Fruit fly (Drosophila melanogaster) whole organism, wandering third instar larva: Measurements from ENCODE around the gene CG46383.

Experiments
- Abd-B ChIP-seq: fragments of >200 bp; optimal IDR thresholded peaks from 2 replicates; lab custom pipeline; 2017; ENCODE audit warnings: missing biosample characterization, missing genetic modification characterization
- CG32264 ChIP-seq: fragments of 200-800 bp; sonication (Bioruptor generic); optimal IDR thresholded peaks from 2 replicates; lab custom pipeline; 2016; ENCODE audit warnings: missing biosample characterization, missing genetic modification characterization
- CrebA ChIP-seq: fragments of 200-800 bp; sonication (Bioruptor generic); optimal IDR thresholded peaks from 2 replicates; lab custom pipeline; 2016; ENCODE audit warnings: missing biosample characterization, mild to moderate bottlenecking, missing genetic modification characterization, borderline replicate concordance
- Dfd ChIP-seq: fragments of >200 bp; optimal IDR thresholded peaks from 2 replicates; lab custom pipeline; 2017; ENCODE audit warnings: missing biosample characterization, missing genetic modification characterization
- Dif ChIP-seq: fragments of 200-275, 200-300 bp; sonication (Bioruptor generic); optimal IDR thresholded peaks from 2 replicates; lab custom pipeline; 2018; ENCODE audit warnings: missing biosample characterization, missing genetic modification characterization; ENCODE audit not compliant: partially characterized antibody
- GATAd ChIP-seq: sonication (Bioruptor generic); optimal IDR thresholded peaks from 2 replicates; lab custom pipeline; 2016; ENCODE audit warnings: missing biosample characterization, missing genetic modification characterization
- HLH106 ChIP-seq: fragments of 200-800 bp; optimal IDR thresholded peaks from 3 replicates; lab custom pipeline; 2019; ENCODE audit warnings: missing biosample characterization, mild to moderate bottlenecking, missing genetic modification characterization, moderate library complexity
- Hr78 ChIP-seq: fragments of >200 bp; optimal IDR thresholded peaks from 2 replicates; lab custom pipeline; 2017; ENCODE audit warnings: missing biosample characterization, missing genetic modification characterization
- Hr83 ChIP-seq: fragments of 200-300 bp; sonication (Bioruptor generic); optimal IDR thresholded peaks from 2 replicates; lab custom pipeline; 2016; ENCODE audit warnings: missing biosample characterization, mild to moderate bottlenecking, missing genetic modification characterization, moderate library complexity; ENCODE audit not compliant: poor library complexity, severe bottlenecking
- Jra ChIP-seq: sonication (Bioruptor generic); optimal IDR thresholded peaks from 2 replicates; lab custom pipeline; 2016; ENCODE audit warnings: missing biosample characterization, missing genetic modification characterization
- Mio ChIP-seq: sonication (Bioruptor generic); optimal IDR thresholded peaks from 2 replicates; lab custom pipeline; 2016; ENCODE audit warnings: missing biosample characterization, missing genetic modification characterization
- Myc ChIP-seq: fragments of >200 bp; optimal IDR thresholded peaks from 2 replicates; lab custom pipeline; 2017
- N ChIP-seq: fragments of >200 bp; optimal IDR thresholded peaks from 2 replicates; lab custom pipeline; 2018; ENCODE audit warnings: missing biosample characterization, missing external identifiers, missing genetic modification characterization
- OdsH ChIP-seq: fragments of 200-800 bp; sonication (Bioruptor generic); optimal IDR thresholded peaks from 2 replicates; lab custom pipeline; 2016; ENCODE audit warnings: missing biosample characterization, mild to moderate bottlenecking, missing genetic modification characterization
- Vsx2 ChIP-seq: fragments of 200-300, 225-300 bp; sonication (Bioruptor generic); optimal IDR thresholded peaks from 2 replicates; lab custom pipeline; 2018; ENCODE audit warnings: missing biosample characterization, missing genetic modification characterization; ENCODE audit not compliant: partially characterized antibody
- br ChIP-seq: fragments of 200-800 bp; sonication (Bioruptor generic); optimal IDR thresholded peaks from 2 replicates; lab custom pipeline; 2016; ENCODE audit warnings: missing biosample characterization, missing genetic modification characterization
- dl ChIP-seq, 2 experiments: fragments of 175-275, 200-275 bp in 1 of 2; fragments of 200-275 bp in 1 of 2; sonication (Bioruptor generic); optimal IDR thresholded peaks; lab custom pipeline; 2018; ENCODE audit warnings: mild to moderate bottlenecking in 2 of 2, missing biosample characterization in 2 of 2, missing genetic modification characterization in 2 of 2, moderate library complexity in 2 of 2; ENCODE audit not compliant: partially characterized antibody in 2 of 2, insufficient read depth in 1 of 2
- dmrt93B ChIP-seq: fragments of 200-800 bp; sonication (Bioruptor generic); optimal IDR thresholded peaks from 2 replicates; lab custom pipeline; 2018; ENCODE audit warnings: missing biosample characterization, mild to moderate bottlenecking, missing genetic modification characterization
- ey ChIP-seq: fragments of 200-800 bp; sonication (Bioruptor generic); optimal IDR thresholded peaks from 2 replicates; lab custom pipeline; 2016; ENCODE audit warnings: missing biosample characterization, missing genetic modification characterization
- foxo ChIP-seq, 2 experiments: fragments of 200-800 bp; sonication (Bioruptor generic); optimal IDR thresholded peaks; 2 replicates in 1 of 2; 3 replicates in 1 of 2; lab custom pipeline; 2016 to 2017; ENCODE audit warnings: missing biosample characterization in 2 of 2, missing genetic modification characterization in 2 of 2
- fru ChIP-seq: fragments of 200-800 bp; sonication (Bioruptor generic); optimal IDR thresholded peaks from 3 replicates; lab custom pipeline; 2016; ENCODE audit warnings: missing biosample characterization, mild to moderate bottlenecking, missing genetic modification characterization
- h ChIP-seq: fragments of 200-800 bp; sonication (Bioruptor generic); optimal IDR thresholded peaks from 3 replicates; lab custom pipeline; 2016; ENCODE audit warnings: missing biosample characterization, mild to moderate bottlenecking, missing genetic modification characterization
- jim ChIP-seq: fragments of 175-275, 200-325 bp; sonication (Bioruptor generic); optimal IDR thresholded peaks from 2 replicates; lab custom pipeline; 2016; ENCODE audit warnings: missing biosample characterization, mild to moderate bottlenecking, missing genetic modification characterization
- lola ChIP-seq: fragments of >200 bp; optimal IDR thresholded peaks from 2 replicates; lab custom pipeline; 2017; ENCODE audit warnings: missing biosample characterization, missing genetic modification characterization
- pan ChIP-seq: fragments of >200 bp; optimal IDR thresholded peaks from 2 replicates; lab custom pipeline; 2017
- psq ChIP-seq: fragments of 200-800 bp; sonication (Bioruptor generic); optimal IDR thresholded peaks from 3 replicates; lab custom pipeline; 2017; ENCODE audit warnings: missing biosample characterization, mild to moderate bottlenecking, missing genetic modification characterization, moderate library complexity
- rgr ChIP-seq: fragments of 200-800 bp; sonication (Bioruptor generic); optimal IDR thresholded peaks from 3 replicates; lab custom pipeline; 2016; ENCODE audit warnings: missing biosample characterization, mild to moderate bottlenecking, missing genetic modification characterization
- sage ChIP-seq: fragments of 200-800 bp; sonication (Bioruptor generic); optimal IDR thresholded peaks from 2 replicates; lab custom pipeline; 2016; ENCODE audit warnings: missing biosample characterization, mild to moderate bottlenecking, missing genetic modification characterization
- sv ChIP-seq: fragments of 200-800 bp; sonication (Bioruptor generic); optimal IDR thresholded peaks from 3 replicates; lab custom pipeline; 2016; ENCODE audit warnings: missing biosample characterization, missing genetic modification characterization
- tai ChIP-seq: sonication (Bioruptor generic); optimal IDR thresholded peaks from 2 replicates; lab custom pipeline; 2016; ENCODE audit warnings: missing biosample characterization, missing genetic modification characterization
- usp ChIP-seq: fragments of >200 bp; optimal IDR thresholded peaks from 2 replicates; lab custom pipeline; 2017; ENCODE audit warnings: missing biosample characterization, missing genetic modification characterization

The CG46383 gene

DNA sequence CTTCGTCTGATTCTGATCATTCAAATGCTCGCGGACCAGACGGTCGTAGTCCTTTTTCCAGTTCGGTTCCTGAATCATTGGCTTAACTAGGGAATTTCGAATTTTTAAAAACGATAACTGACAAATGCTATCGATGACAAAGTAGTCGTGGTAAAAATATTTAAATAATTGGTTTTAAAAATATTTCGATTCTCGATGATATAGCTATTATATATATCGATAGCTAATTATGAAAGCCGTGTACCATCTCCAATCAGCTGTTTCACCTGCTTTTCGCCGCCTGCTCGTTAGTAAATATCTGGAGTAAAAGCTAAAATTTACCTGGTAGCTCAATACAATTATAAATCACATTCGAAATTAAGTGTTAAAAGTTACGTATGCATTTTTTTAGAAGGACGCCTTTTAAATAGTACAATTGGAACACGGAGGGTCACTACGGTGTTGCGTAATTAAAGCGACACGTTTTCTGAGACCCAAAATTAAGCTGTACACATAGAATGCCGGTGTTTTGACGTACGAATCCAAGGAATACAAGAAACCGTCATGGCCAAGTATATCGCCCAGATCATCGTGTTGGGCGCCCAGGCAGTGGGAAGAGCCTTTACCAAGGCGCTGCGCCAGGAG lies 17.0 kb downstream of the CG46383 start, which contains the start of the genes CG5478 and blp:
TSS of gene CG5478 (minus strand) at position 126 of the 624 bp plus-strand sequence.
TSS of gene blp (plus strand) at position 239 of the 624 bp plus-strand sequence.
- TF ChIP-seq Mio (no peak), OdsH (GFP tag; lab: Kevin White, UChicago) (no peak), sage (peak; percentile 34), h (GFP tag; lab: Kevin White, UChicago) (no peak), Vsx2 (GFP tag; lab: Kevin White, UChicago) (peak; percentile 87)

DNA sequence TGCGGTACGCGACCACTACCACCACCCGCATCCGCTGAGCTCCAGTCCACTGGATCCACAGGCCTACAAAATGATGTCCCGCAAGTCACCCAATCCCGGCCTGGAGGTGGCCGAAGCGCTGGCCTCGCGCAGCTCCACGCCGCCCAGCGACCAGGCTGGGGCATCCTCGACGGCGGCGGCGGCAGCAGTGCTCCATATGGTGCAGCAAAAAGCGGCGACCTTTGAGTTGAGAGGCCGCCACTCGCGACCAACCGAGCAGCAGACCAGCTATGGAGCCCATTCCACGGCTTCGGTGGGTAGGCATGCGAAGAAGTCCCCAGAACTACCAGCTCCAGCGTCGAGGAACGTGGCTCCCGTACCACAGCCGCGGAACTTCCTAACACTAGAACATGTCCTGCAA lies 20.7 kb downstream of the CG46383 start:
- TF ChIP-seq lola (GFP tag; lab: Kevin White, UChicago) (no peak), psq (GFP tag; lab: Kevin White, UChicago) (no peak), br (no peak), Jra (GFP tag; lab: Kevin White, UChicago) (no peak), jim (GFP tag; lab: Kevin White, UChicago) (no peak), sv (GFP tag; lab: Kevin White, UChicago) (no peak), tai (GFP tag; lab: Kevin White, UChicago) (no peak), fru (GFP tag; lab: Kevin White, UChicago) (no peak), ey (GFP tag; lab: Kevin White, UChicago) (no peak), HLH106 (tag; lab: Kevin White, UChicago) (no peak), Myc (no peak), N (GFP tag; lab: Kevin White, UChicago) (no peak), Vsx2 (GFP tag; lab: Kevin White, UChicago) (no peak), dl (GFP tag; optimal IDR thresholded peaks at IDR 0.05; lab: Kevin White, UChicago; ENCODE audit: insufficient read depth in 1 of 2, partially characterized antibody in 2 of 2) (no peak), Abd-B (no peak), usp (no peak), Dif (GFP tag; lab: Kevin White, UChicago) (no peak), CG32264 (GFP tag; lab: Kevin White, UChicago) (no peak)

DNA sequence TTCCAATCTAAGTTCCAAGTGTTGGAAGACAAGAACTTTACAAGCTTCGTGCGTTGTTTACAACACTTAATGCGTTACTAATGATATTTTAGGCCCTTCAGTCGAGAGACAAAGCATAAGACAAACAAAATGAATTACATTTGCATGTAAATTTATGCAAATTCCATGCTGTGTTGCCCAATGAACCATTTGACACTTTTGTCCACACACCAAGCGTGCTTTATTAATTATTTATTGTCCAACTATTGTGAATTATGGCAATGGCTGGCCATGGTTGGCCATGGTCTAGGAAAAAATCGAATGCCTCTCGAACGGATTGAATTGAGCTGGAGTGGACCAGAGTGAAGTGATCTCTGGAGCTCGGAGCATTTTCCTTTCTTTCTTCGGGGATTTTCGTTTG lies 22.6 kb downstream of the CG46383 start:
- TF ChIP-seq Dif (GFP tag; lab: Kevin White, UChicago) (no peak), GATAd (GFP tag; lab: Kevin White, UChicago) (no peak)

DNA sequence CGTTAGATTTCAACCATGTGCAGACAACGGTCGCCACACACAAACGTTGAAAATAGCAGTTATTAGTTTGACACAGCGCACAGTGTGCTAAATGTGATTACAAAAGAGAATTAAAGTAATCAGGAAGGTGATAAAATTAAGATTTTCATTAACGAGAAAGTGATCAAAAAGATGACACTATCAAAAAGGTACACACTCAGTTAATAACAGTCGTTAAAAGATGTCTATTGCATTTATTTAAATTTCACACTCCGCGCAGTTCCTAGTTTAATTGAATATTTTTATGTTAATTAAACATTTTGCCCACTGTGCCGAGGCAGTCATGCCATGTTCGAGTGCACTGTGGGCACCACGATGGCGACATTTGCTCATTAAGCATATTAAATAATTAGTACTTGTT lies 23.6 kb downstream of the CG46383 start:
- no peak for TF ChIP-seq ey (GFP tag; lab: Kevin White, UChicago)
- no peak for TF ChIP-seq CG32264 (GFP tag; lab: Kevin White, UChicago)
- TF ChIP-seq CrebA (GFP tag; lab: Kevin White, UChicago), result no peak
- TF ChIP-seq Vsx2 (GFP tag; lab: Kevin White, UChicago), result no peak
- TF ChIP-seq lola (GFP tag; lab: Kevin White, UChicago), result no peak
- no peak for TF ChIP-seq dl (GFP tag; optimal IDR thresholded peaks at IDR 0.05; lab: Kevin White, UChicago; ENCODE audit: insufficient read depth in 1 of 2, partially characterized antibody in 2 of 2)
- TF ChIP-seq Dif (GFP tag; lab: Kevin White, UChicago), result no peak
- TF ChIP-seq br, result no peak
- TF ChIP-seq Dfd (GFP tag; lab: Kevin White, UChicago), result no peak
- no peak for TF ChIP-seq N (GFP tag; lab: Kevin White, UChicago)
- no peak for TF ChIP-seq psq (GFP tag; lab: Kevin White, UChicago)
- TF ChIP-seq pan (lab: Kevin White, UChicago), result no peak
- TF ChIP-seq rgr (GFP tag; lab: Kevin White, UChicago), result no peak
- TF ChIP-seq Hr83 (GFP tag; lab: Kevin White, UChicago), result no peak
- no peak for TF ChIP-seq usp
- TF ChIP-seq foxo (GFP tag; optimal IDR thresholded peaks at IDR 0.05; lab: Kevin White, UChicago), result no peak

DNA sequence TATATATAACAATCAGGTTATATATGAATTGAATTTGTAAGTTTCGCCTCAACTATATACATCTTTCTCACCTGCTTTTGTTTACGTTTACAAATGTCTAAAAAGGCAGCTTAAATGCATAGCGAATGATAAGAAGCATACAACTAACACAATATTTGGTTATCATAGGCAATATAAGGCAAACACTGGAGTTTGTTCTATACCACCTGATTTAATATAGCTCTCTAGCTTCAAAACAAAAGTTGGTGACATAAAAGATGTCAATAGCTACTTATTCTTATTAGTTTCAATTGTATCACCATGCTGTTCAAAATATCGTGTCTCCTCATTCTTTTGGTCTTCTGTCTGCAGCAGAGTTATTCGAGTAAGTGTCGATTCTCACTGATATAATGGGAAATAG lies 24.8 kb downstream of the CG46383 start:
- TF ChIP-seq sage, result no peak
- TF ChIP-seq lola (GFP tag; lab: Kevin White, UChicago), result no peak
- no peak for TF ChIP-seq CG32264 (GFP tag; lab: Kevin White, UChicago)
- TF ChIP-seq foxo (GFP tag; optimal IDR thresholded peaks at IDR 0.05; lab: Kevin White, UChicago), result no peak
- TF ChIP-seq Jra (GFP tag; lab: Kevin White, UChicago), result no peak
- no peak for TF ChIP-seq Mio
- no peak for TF ChIP-seq br
- TF ChIP-seq Vsx2 (GFP tag; lab: Kevin White, UChicago), result no peak
- no peak for TF ChIP-seq Abd-B
- TF ChIP-seq dmrt93B (GFP tag; lab: Kevin White, UChicago), result no peak
- no peak for TF ChIP-seq rgr (GFP tag; lab: Kevin White, UChicago)
- no peak for TF ChIP-seq Hr78
- no peak for TF ChIP-seq jim (GFP tag; lab: Kevin White, UChicago)
